Fruit fly (Drosophila melanogaster) whole organism, embryonic: ENCODE measurements around the gene mRpL46.

ENCODE experiments used
- Ada2b ChIP-seq: fragments of 200-800 bp; sonication (Bioruptor generic); IDR thresholded peaks from 2 replicates; pipeline ENCODE4 v1.3.6; 2022; ENCODE audit warnings: missing biosample characterization, missing genetic modification characterization
- CG11247 ChIP-seq: fragments of 200-800 bp; sonication (Bioruptor generic); IDR thresholded peaks from 2 replicates; pipeline ENCODE4 v1.3.6; 2022; ENCODE audit warnings: missing biosample characterization, missing genetic modification characterization
- CG12236 ChIP-seq: fragments of 200-800 bp; sonication (Bioruptor generic); optimal IDR thresholded peaks from 2 replicates; lab custom pipeline; 2016; ENCODE audit warnings: missing biosample characterization, missing genetic modification characterization
- CG14441 ChIP-seq: fragments of 200-800 bp; sonication (Bioruptor generic); IDR thresholded peaks from 2 replicates; pipeline ENCODE4 v1.3.6; 2022; ENCODE audit warnings: missing biosample characterization, missing genetic modification characterization
- CG15073 ChIP-seq: fragments of 200-800 bp; sonication (Bioruptor generic); optimal IDR thresholded peaks from 2 replicates; lab custom pipeline; 2016; ENCODE audit warnings: missing biosample characterization, missing genetic modification characterization
- CG1602 ChIP-seq: fragments of 200-800 bp; sonication (Bioruptor generic); optimal IDR thresholded peaks from 3 replicates; lab custom pipeline; 2016; ENCODE audit warnings: missing biosample characterization, missing genetic modification characterization
- CG17361 ChIP-seq: fragments of 200-800 bp; sonication (Bioruptor generic); IDR thresholded peaks from 3 replicates; pipeline ENCODE4 v1.3.6; 2022; ENCODE audit warnings: missing biosample characterization, missing genetic modification characterization
- CG17612 ChIP-seq: fragments of 200-800 bp; sonication (Bioruptor generic); IDR thresholded peaks from 2 replicates; pipeline ENCODE4 v1.3.6; 2022; ENCODE audit warnings: missing biosample characterization, missing genetic modification characterization
- CG17912 ChIP-seq: fragments of 200-800 bp; sonication (Bioruptor generic); optimal IDR thresholded peaks from 2 replicates; lab custom pipeline; 2018; ENCODE audit warnings: missing biosample characterization, mild to moderate bottlenecking, missing genetic modification characterization
- CG2889 ChIP-seq: fragments of 200-800 bp; sonication (Bioruptor generic); IDR thresholded peaks from 3 replicates; pipeline ENCODE4 v1.3.6; 2022; ENCODE audit warnings: missing biosample characterization, missing genetic modification characterization
- CG30403 ChIP-seq: fragments of 200-800 bp; sonication (Bioruptor generic); optimal IDR thresholded peaks from 3 replicates; lab custom pipeline; 2016; ENCODE audit warnings: missing biosample characterization, missing genetic modification characterization
- CG3847 ChIP-seq: fragments of 200-800 bp; sonication (Bioruptor generic); IDR thresholded peaks from 2 replicates; pipeline ENCODE4 v1.3.6; 2022; ENCODE audit warnings: missing biosample characterization, missing genetic modification characterization
- CG7745 ChIP-seq: fragments of 200-800 bp; sonication (Bioruptor generic); optimal IDR thresholded peaks from 2 replicates; lab custom pipeline; 2018; ENCODE audit warnings: missing biosample characterization, mild to moderate bottlenecking, missing genetic modification characterization, moderate library complexity
- CG8765 ChIP-seq: fragments of 200-800 bp; sonication (Bioruptor generic); IDR thresholded peaks from 2 replicates; pipeline ENCODE4 v1.3.6; 2022; ENCODE audit warnings: missing biosample characterization, missing genetic modification characterization
- CG9932 ChIP-seq: fragments of 200-800 bp; sonication (Bioruptor generic); IDR thresholded peaks from 2 replicates; pipeline ENCODE4 v1.3.6; 2022; ENCODE audit warnings: missing biosample characterization, missing genetic modification characterization
- CHES-1-like ChIP-seq: fragments of 200-800 bp; sonication (Bioruptor generic); optimal IDR thresholded peaks from 2 replicates; lab custom pipeline; 2016; ENCODE audit warnings: missing biosample characterization, missing genetic modification characterization
- Camta ChIP-seq: fragments of 200-800 bp; sonication (Bioruptor generic); optimal IDR thresholded peaks from 2 replicates; lab custom pipeline; 2016; ENCODE audit warnings: missing biosample characterization, missing genetic modification characterization
- Dip3 ChIP-seq: fragments of 200-800 bp; sonication (Bioruptor generic); optimal IDR thresholded peaks from 3 replicates; lab custom pipeline; 2016; ENCODE audit warnings: missing biosample characterization, missing genetic modification characterization
- Hmx ChIP-seq: fragments of 200-800 bp; sonication (Bioruptor generic); optimal IDR thresholded peaks from 2 replicates; lab custom pipeline; 2016; ENCODE audit warnings: missing biosample characterization, missing genetic modification characterization
- Hr51 ChIP-seq, 2 experiments: fragments of 200-800 bp; sonication (Bioruptor generic); optimal IDR thresholded peaks; 2 replicates in 1 of 2; 3 replicates in 1 of 2; lab custom pipeline; 2016 to 2018; ENCODE audit warnings: missing biosample characterization in 2 of 2, missing genetic modification characterization in 2 of 2, mild to moderate bottlenecking in 1 of 2, moderate library complexity in 1 of 2
- Hr78 ChIP-seq, 2 experiments: fragments of 200-800 bp in 1 of 2; fragments of >200 bp in 1 of 2; sonication (Bioruptor generic) in 1 of 2; optimal IDR thresholded peaks; 2 replicates each; lab custom pipeline; 2017 to 2019; ENCODE audit warnings: missing biosample characterization in 2 of 2, missing genetic modification characterization in 2 of 2, mild to moderate bottlenecking in 1 of 2, moderate library complexity in 1 of 2
- MTF-1 ChIP-seq: fragments of 200-800 bp; sonication (Bioruptor generic); optimal IDR thresholded peaks from 2 replicates; lab custom pipeline; 2018; ENCODE audit warnings: missing biosample characterization, mild to moderate bottlenecking, missing genetic modification characterization, borderline replicate concordance
- Mrtf ChIP-seq: fragments of 200-800 bp; sonication (Bioruptor generic); IDR thresholded peaks from 3 replicates; pipeline ENCODE4 v1.3.6; 2022; ENCODE audit warnings: missing biosample characterization, missing genetic modification characterization
- NK7.1 ChIP-seq: fragments of 200-800 bp; sonication (Bioruptor generic); optimal IDR thresholded peaks from 3 replicates; lab custom pipeline; 2016; ENCODE audit warnings: missing biosample characterization, missing genetic modification characterization
- Oli ChIP-seq: fragments of 200-800 bp; sonication (Bioruptor generic); optimal IDR thresholded peaks from 2 replicates; lab custom pipeline; 2018; ENCODE audit warnings: missing biosample characterization, mild to moderate bottlenecking, missing genetic modification characterization, moderate library complexity
- Scr ChIP-seq: fragments of 200-800 bp; sonication (Bioruptor generic); IDR thresholded peaks from 2 replicates; pipeline ENCODE4 v1.3.6; 2022; ENCODE audit warnings: missing biosample characterization, missing genetic modification characterization; ENCODE audit not compliant: partially characterized antibody
- Usf ChIP-seq: fragments of 200-800 bp; sonication (Bioruptor generic); optimal IDR thresholded peaks from 2 replicates; lab custom pipeline; 2017; ENCODE audit warnings: missing genotype, missing biosample characterization, missing genetic modification characterization
- bab2 ChIP-seq: fragments of 200-800 bp; sonication (Bioruptor generic); optimal IDR thresholded peaks from 2 replicates; lab custom pipeline; 2016; ENCODE audit warnings: missing biosample characterization, missing genetic modification characterization
- caup ChIP-seq: fragments of 200-800 bp; sonication (Bioruptor generic); optimal IDR thresholded peaks from 3 replicates; lab custom pipeline; 2017; ENCODE audit warnings: missing biosample characterization, mild to moderate bottlenecking, missing genetic modification characterization, moderate library complexity; ENCODE audit not compliant: severe bottlenecking
- ems ChIP-seq: fragments of 200-800 bp; sonication (Bioruptor generic); optimal IDR thresholded peaks from 3 replicates; lab custom pipeline; 2016; ENCODE audit warnings: missing biosample characterization, missing genetic modification characterization
- esg ChIP-seq: fragments of 200-800 bp; sonication (Bioruptor generic); conservative IDR thresholded peaks from 2 replicates; pipeline ENCODE4 v1.3.6; 2022; ENCODE audit warnings: missing biosample characterization, missing genetic modification characterization
- hb ChIP-seq: fragments of 200-800 bp; sonication (Bioruptor generic); IDR thresholded peaks from 3 replicates; pipeline ENCODE4 v1.3.6; 2022; ENCODE audit warnings: missing biosample characterization, missing genetic modification characterization; ENCODE audit not compliant: partially characterized antibody
- hkb ChIP-seq, 2 experiments: fragments of 200-800 bp in 1 of 2; fragments of >200 bp in 1 of 2; sonication (Bioruptor generic) in 1 of 2; IDR thresholded peaks in 1 of 2; optimal IDR thresholded peaks in 1 of 2; 2 replicates each; pipeline versions ENCODE4 v1.3.6 to Lab custom; 2017 to 2022; ENCODE audit warnings: missing biosample characterization in 1 of 2, missing genetic modification characterization in 1 of 2
- hth ChIP-seq: fragments of >200 bp; optimal IDR thresholded peaks from 2 replicates; lab custom pipeline; 2017; ENCODE audit warnings: inconsistent platforms
- ind ChIP-seq: fragments of 200-800 bp; sonication (Bioruptor generic); optimal IDR thresholded peaks from 3 replicates; lab custom pipeline; 2016; ENCODE audit warnings: missing biosample characterization, missing genetic modification characterization
- ken ChIP-seq: fragments of 200-800 bp; sonication (Bioruptor generic); IDR thresholded peaks from 3 replicates; pipeline ENCODE4 v1.3.6; 2022; ENCODE audit warnings: missing biosample characterization, missing genetic modification characterization
- lmd ChIP-seq: fragments of 200-800 bp; sonication (Bioruptor generic); IDR thresholded peaks from 2 replicates; pipeline ENCODE4 v1.3.6; 2022; ENCODE audit warnings: missing biosample characterization, missing genetic modification characterization
- nmo ChIP-seq: fragments of 200-800 bp; sonication (Bioruptor generic); optimal IDR thresholded peaks from 2 replicates; lab custom pipeline; 2018; ENCODE audit warnings: missing biosample characterization, mild to moderate bottlenecking, missing genetic modification characterization, moderate library complexity
- onecut ChIP-seq: fragments of 200-800 bp; sonication (Bioruptor generic); IDR thresholded peaks from 2 replicates; pipeline ENCODE4 v1.3.6; 2022; ENCODE audit warnings: missing biosample characterization, missing genetic modification characterization
- pb ChIP-seq: fragments of 200-800 bp; sonication (Bioruptor generic); optimal IDR thresholded peaks from 3 replicates; lab custom pipeline; 2016; ENCODE audit warnings: missing biosample characterization, missing genetic modification characterization
- psq ChIP-seq: fragments of 200-800 bp; sonication (Bioruptor generic); optimal IDR thresholded peaks from 2 replicates; lab custom pipeline; 2017; ENCODE audit warnings: missing biosample characterization, missing genetic modification characterization
- ranshi ChIP-seq: fragments of 200-800 bp; sonication (Bioruptor generic); IDR thresholded peaks from 2 replicates; pipeline ENCODE4 v1.3.6; 2022; ENCODE audit warnings: missing biosample characterization, missing genetic modification characterization
- salm ChIP-seq: fragments of 200-800 bp; sonication (Bioruptor generic); optimal IDR thresholded peaks from 2 replicates; lab custom pipeline; 2018; ENCODE audit warnings: missing biosample characterization, mild to moderate bottlenecking, missing genetic modification characterization
- tio ChIP-seq: fragments of 200-800 bp; sonication (Bioruptor generic); optimal IDR thresholded peaks from 2 replicates; lab custom pipeline; 2017; ENCODE audit warnings: missing biosample characterization, missing genetic modification characterization, inconsistent platforms
- ttk ChIP-seq: fragments of 200-800 bp; sonication (Bioruptor generic); IDR thresholded peaks from 2 replicates; pipeline ENCODE4 v2.1.2; 2022; ENCODE audit warnings: missing biosample characterization, missing genetic modification characterization
- zen2 ChIP-seq: fragments of 200-800 bp; sonication (Bioruptor generic); IDR thresholded peaks from 3 replicates; pipeline ENCODE4 v1.3.6; 2022; ENCODE audit warnings: missing biosample characterization, missing genetic modification characterization; ENCODE audit not compliant: partially characterized antibody
- zfh2 ChIP-seq: fragments of 200-800 bp; sonication (Bioruptor generic); optimal IDR thresholded peaks from 2 replicates; lab custom pipeline; 2016; ENCODE audit warnings: missing biosample characterization, missing genetic modification characterization

Gene mRpL46

dm6 chr3L:1740129-1740975 lies 36.9 kb upstream of the mRpL46 start (continued):
- TF ChIP-seq ranshi (GFP tag; lab: Robert Waterston, UW) (0 out of 2 replicates have a peak, but pooled peaks have one; percentile 11), ems (GFP tag; lab: Kevin White, UChicago) (peak; percentile 63), Scr (GFP tag; lab: Robert Waterston, UW) (no peak), CG17612 (GFP tag; lab: Robert Waterston, UW) (0 out of 2 replicates have a peak, but pooled peaks have one; percentile 35), CG15073 (GFP tag; lab: Kevin White, UChicago) (no peak), zfh2 (GFP tag; lab: Kevin White, UChicago) (peak; percentile 64), tio (GFP tag; lab: Kevin White, UChicago) (no peak), Dip3 (GFP tag; lab: Kevin White, UChicago) (peak; percentile 70), CHES-1-like (peak; percentile 59), Camta (GFP tag; lab: Kevin White, UChicago) (peak; percentile 53), CG2889 (GFP tag; lab: Robert Waterston, UW) (peak; percentile 67; the same call in 2 of the 3 replicates), hkb (optimal IDR thresholded peaks at IDR 0.05; lab: Kevin White, UChicago) (no peak), hkb (GFP tag; IDR thresholded peaks at IDR 0.05; lab: Robert Waterston, UW) (peak; percentile 52), onecut (GFP tag; lab: Robert Waterston, UW) (peak; percentile 31; the same call in 1 of the 2 replicates), caup (GFP tag; lab: Kevin White, UChicago) (peak; percentile 14), bab2 (GFP tag; lab: Kevin White, UChicago) (peak; percentile 60), CG8765 (GFP tag; lab: Robert Waterston, UW) (no peak), MTF-1 (GFP tag; lab: Kevin White, UChicago) (no peak), salm (peak; percentile 19), CG9932 (GFP tag; lab: Robert Waterston, UW) (peak; percentile 63), hth (lab: Kevin White, UChicago) (no peak), psq (no peak), pb (peak; percentile 32), CG12236 (GFP tag; lab: Kevin White, UChicago) (no peak), ken (GFP tag; lab: Robert Waterston, UW) (peak; percentile 53; the same call in 2 of the 3 replicates), CG3847 (GFP tag; lab: Robert Waterston, UW) (peak; percentile 66; the same call in 1 of the 2 replicates)

DNA sequence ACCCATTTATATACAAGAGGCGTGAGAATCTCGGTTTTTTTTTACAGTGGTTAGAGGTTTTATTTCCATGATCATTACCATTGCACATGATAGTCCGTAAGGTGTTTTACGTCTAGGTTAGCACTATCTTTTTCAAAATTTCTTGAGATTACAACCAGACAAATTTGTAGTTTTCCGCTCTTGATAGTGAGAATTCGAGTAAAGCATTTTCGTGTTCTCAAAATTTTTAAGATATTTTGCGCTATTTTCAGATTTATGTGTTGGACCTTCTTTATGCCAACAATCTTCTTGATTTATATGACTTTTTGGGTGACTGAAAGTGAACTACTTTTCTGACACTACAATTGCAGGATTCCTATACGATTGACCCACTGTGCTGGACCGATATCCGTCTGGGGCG lies 36.1 kb upstream of the mRpL46 start:
- TF ChIP-seq esg (0 out of 2 replicates have a peak, but pooled peaks have one; percentile 13), CG11247 (no peak), CG7745 (tag; lab: Kevin White, UChicago) (no peak), Ada2b (GFP tag; lab: Robert Waterston, UW) (0 out of 2 replicates have a peak, but pooled peaks have one; percentile 6), ind (GFP tag; lab: Kevin White, UChicago) (peak; percentile 23), CG17361 (GFP tag; lab: Robert Waterston, UW) (peak; percentile 33; the same call in 1 of the 3 replicates), Mrtf (0 out of 3 replicates have a peak, but pooled peaks have one; percentile 15), lmd (peak; percentile 18; the same call in 1 of the 2 replicates), hb (GFP tag; lab: Robert Waterston, UW) (0 out of 3 replicates have a peak, but pooled peaks have one; percentile 50), Hmx (no peak), CG17912 (GFP tag; lab: Kevin White, UChicago) (no peak), CG14441 (GFP tag; lab: Robert Waterston, UW) (peak; percentile 14; the same call in 1 of the 2 replicates), NK7.1 (no peak), CG30403 (GFP tag; lab: Kevin White, UChicago) (peak; percentile 45), CG1602 (peak; percentile 7), Hr51 (GFP tag; optimal IDR thresholded peaks at IDR 0.05; lab: Kevin White, UChicago) (peak in 1 of 2 experiments; percentile 64), Usf (GFP tag; lab: Kevin White, UChicago) (no peak), ttk (GFP tag; lab: Robert Waterston, UW) (0 out of 2 replicates have a peak, but pooled peaks have one; percentile 11), Hr78 (GFP tag; optimal IDR thresholded peaks at IDR 0.05; lab: Kevin White, UChicago) (no peak), hkb (optimal IDR thresholded peaks at IDR 0.05; lab: Kevin White, UChicago) (no peak), hkb (GFP tag; IDR thresholded peaks at IDR 0.05; lab: Robert Waterston, UW) (0 out of 2 replicates have a peak, but pooled peaks have one; percentile 11), zen2 (GFP tag; lab: Robert Waterston, UW) (no peak), nmo (peak; percentile 18), Oli (peak; percentile 45)
